Worm (Caenorhabditis elegans): Measurements from ENCODE around the gene F26D2.13.

ce11 chrV:16405366-16405765 lies 30.0 kb downstream of the F26D2.13 start:
- TF ChIP-seq him-1 (tag; optimal IDR thresholded peaks at IDR 0.05) = no peak
- TF ChIP-seq dao-5 (tag; optimal IDR thresholded peaks at IDR 0.05) = no peak

Data from whole organism, L4/young adult.